Fruit fly (Drosophila melanogaster) whole organism, adult: ENCODE data around the gene rk.

Source experiments
- CG5204 ChIP-seq: fragments of 200-800 bp; sonication (Bioruptor generic); optimal IDR thresholded peaks from 2 replicates; lab custom pipeline; 2016; ENCODE audit warnings: missing biosample characterization, missing genetic modification characterization
- Crg-1 ChIP-seq: fragments of 200-800 bp; sonication (Bioruptor generic); optimal IDR thresholded peaks from 2 replicates; lab custom pipeline; 2016; ENCODE audit warnings: missing biosample characterization, missing genetic modification characterization
- Hr96 ChIP-seq: fragments of 200-800 bp; sonication (Bioruptor generic); optimal IDR thresholded peaks from 2 replicates; lab custom pipeline; 2016; ENCODE audit warnings: missing biosample characterization, missing genetic modification characterization
- Mnt ChIP-seq: fragments of 200-800 bp; sonication (Bioruptor generic); optimal IDR thresholded peaks from 2 replicates; lab custom pipeline; 2016; ENCODE audit warnings: missing biosample characterization, mild to moderate bottlenecking, missing genetic modification characterization
- bab1 ChIP-seq: fragments of 200-800 bp; sonication (Bioruptor generic); optimal IDR thresholded peaks from 3 replicates; lab custom pipeline; 2019; ENCODE audit warnings: missing biosample characterization, mild to moderate bottlenecking, missing genetic modification characterization, moderate library complexity
- cic ChIP-seq: fragments of 200-800 bp; sonication (Bioruptor generic); optimal IDR thresholded peaks from 2 replicates; lab custom pipeline; 2017; ENCODE audit warnings: missing biosample characterization, mild to moderate bottlenecking, missing genetic modification characterization, moderate library complexity
- cnc ChIP-seq, 2 experiments: fragments of >200 bp; optimal IDR thresholded peaks; 2 replicates each; lab custom pipeline; 2017
- kay ChIP-seq: fragments of 200-800 bp; sonication (Bioruptor generic); peaks from one replicate; lab custom pipeline; 2016; ENCODE audit warnings: missing biosample characterization, missing genetic modification characterization, borderline replicate concordance
- pad ChIP-seq: fragments of 200-800 bp; sonication (Bioruptor generic); optimal IDR thresholded peaks from 3 replicates; lab custom pipeline; 2017; ENCODE audit warnings: missing biosample characterization, missing genetic modification characterization, mild to moderate bottlenecking, moderate library complexity, missing genetic modification reagents

- TF ChIP-seq kay (GFP tag; lab: Kevin White, UChicago) = no peak
- TF ChIP-seq cnc (optimal IDR thresholded peaks at IDR 0.05; lab: Kevin White, UChicago) = no peak
- TF ChIP-seq CG5204 = no peak
- no peak for TF ChIP-seq Hr96 (GFP tag; lab: Kevin White, UChicago)
- no peak for TF ChIP-seq cic (GFP tag; lab: Kevin White, UChicago)
- TF ChIP-seq Crg-1 = no peak
- no peak for TF ChIP-seq pad
- TF ChIP-seq Mnt (GFP tag; lab: Kevin White, UChicago) = no peak
- no peak for TF ChIP-seq bab1 (GFP tag; lab: Kevin White, UChicago)
These were observed 11.4 kb upstream of the rk start, which contains the start of gene bgm for dm6 chr2L:14012304-14013054.
